Worm (Caenorhabditis elegans) whole organism, early embryonic: ENCODE data around the gene unc-7.

Experiments
- F13C5.2 ChIP-seq: sonication (generic microtip); optimal IDR thresholded peaks from 2 replicates; lab custom pipeline; 2017; ENCODE audit warnings: mild to moderate bottlenecking, missing genetic modification characterization, inconsistent platforms, missing compliant biosample characterization
- aly-1 ChIP-seq: sonication (generic microtip); optimal IDR thresholded peaks from 2 replicates; lab custom pipeline; 2016; ENCODE audit warnings: missing genetic modification characterization, missing compliant biosample characterization
- ama-1 ChIP-seq: fragments of 150-350 bp; optimal IDR thresholded peaks from 2 replicates; lab custom pipeline; 2014
- ceh-13 ChIP-seq: fragments of 200-800 bp; sonication (Bioruptor generic); optimal IDR thresholded peaks from 2 replicates; lab custom pipeline; 2018; ENCODE audit warnings: mild to moderate bottlenecking, missing genetic modification characterization, missing compliant biosample characterization
- ceh-36 ChIP-seq: sonication (generic microtip); optimal IDR thresholded peaks from 2 replicates; lab custom pipeline; 2016; ENCODE audit warnings: missing genetic modification characterization, inconsistent platforms, missing compliant biosample characterization
- ets-7 ChIP-seq: sonication (generic microtip); optimal IDR thresholded peaks from 2 replicates; lab custom pipeline; 2016; ENCODE audit warnings: missing genotype, missing genetic modification characterization, missing compliant biosample characterization
- hmbx-1 ChIP-seq: sonication (generic microtip); optimal IDR thresholded peaks from 2 replicates; lab custom pipeline; 2016; ENCODE audit warnings: mild to moderate bottlenecking, missing genetic modification characterization, missing compliant biosample characterization
- hmg-4 ChIP-seq: fragments of 200-800 bp; sonication (Bioruptor generic); optimal IDR thresholded peaks from 2 replicates; lab custom pipeline; 2018; ENCODE audit warnings: mild to moderate bottlenecking, missing genetic modification characterization, missing compliant biosample characterization
- hnd-1 ChIP-seq: sonication (generic microtip); optimal IDR thresholded peaks from 2 replicates; lab custom pipeline; 2016; ENCODE audit warnings: missing genetic modification characterization, missing compliant biosample characterization
- scrt-1 ChIP-seq: fragments of 200-800 bp; sonication (Bioruptor generic); IDR thresholded peaks from 2 replicates; pipeline ENCODE4 v1.3.6; 2022; ENCODE audit warnings: missing genetic modification characterization, missing compliant biosample characterization
- sea-1 ChIP-seq: fragments of 200-800 bp; sonication (Bioruptor generic); conservative IDR thresholded peaks from 2 replicates; pipeline ENCODE4 v1.3.6; 2022; ENCODE audit warnings: missing genetic modification characterization, missing compliant biosample characterization
- tbx-11 ChIP-seq: fragments of 200-800 bp; sonication (Bioruptor generic); IDR thresholded peaks from 2 replicates; pipeline ENCODE4 v1.3.6; 2022; ENCODE audit warnings: missing genetic modification characterization, missing compliant biosample characterization
- tbx-37 ChIP-seq: fragments of 200-800 bp; sonication (Bioruptor generic); conservative IDR thresholded peaks from 2 replicates; pipeline ENCODE4 v1.3.6; 2022; ENCODE audit warnings: missing genetic modification reagents, missing genetic modification characterization, missing compliant biosample characterization
- tra-4 ChIP-seq: sonication (generic microtip); optimal IDR thresholded peaks from 2 replicates; lab custom pipeline; 2017; ENCODE audit warnings: missing genetic modification characterization, missing compliant biosample characterization

ce11 chrX:15125138-15125537 is 22.4 kb downstream of the unc-7 start:
- TF ChIP-seq tbx-37 (GFP tag; lab: Robert Waterston, UW), result no peak
- TF ChIP-seq ceh-13, result no peak
- no peak for TF ChIP-seq hmbx-1 (tag; lab: Kevin White, UChicago)
- TF ChIP-seq ceh-36 (tag; lab: Kevin White, UChicago), result no peak
- TF ChIP-seq tbx-11 (GFP tag; lab: Robert Waterston, UW), result no peak
- TF ChIP-seq tra-4 (tag; lab: Kevin White, UChicago), result no peak
- TF ChIP-seq ama-1, result no peak
- no peak for TF ChIP-seq aly-1 (tag; lab: Kevin White, UChicago)
- no peak for TF ChIP-seq sea-1 (GFP tag; lab: Robert Waterston, UW)
- no peak for TF ChIP-seq hnd-1 (tag; lab: Kevin White, UChicago)
- TF ChIP-seq ets-7, result no peak
- TF ChIP-seq hmg-4 (GFP tag; lab: Kevin White, UChicago), result no peak
- TF ChIP-seq F13C5.2 (tag; lab: Kevin White, UChicago), result no peak
- TF ChIP-seq scrt-1 (GFP tag; lab: Robert Waterston, UW), result no peak
